Worm (Caenorhabditis elegans): ENCODE measurements around the gene F49C12.6.

DNA sequence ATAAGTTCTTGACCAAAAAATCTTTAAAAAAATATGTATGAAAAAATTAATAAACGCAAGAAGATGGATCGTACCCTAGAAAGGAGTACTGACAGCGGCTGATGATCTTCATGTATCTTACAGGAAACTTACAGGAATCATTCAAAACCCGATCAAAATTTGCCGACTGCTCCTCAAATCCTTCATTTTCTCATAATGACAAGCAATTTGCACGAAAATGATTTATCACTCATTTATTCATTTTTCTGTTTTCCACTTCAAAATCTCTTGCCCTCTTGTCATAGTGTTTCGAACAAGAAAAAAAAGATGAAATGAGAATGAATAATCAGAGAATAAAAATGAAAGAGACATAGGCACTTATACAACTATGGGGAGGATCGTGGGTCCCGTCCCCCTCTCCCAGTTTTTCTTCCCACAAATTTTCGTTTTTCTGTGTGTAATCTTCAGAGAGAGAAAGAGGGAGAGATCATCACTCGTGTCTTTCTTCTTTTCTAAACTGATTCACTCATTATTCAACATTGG is 34.8 kb downstream of the F49C12.6 start, which contains the start of gene nmy-3:
- no peak for TF ChIP-seq unc-62 (GFP tag; optimal IDR thresholded peaks at IDR 0.05)
- no peak for TF ChIP-seq elt-3 (tag; optimal IDR thresholded peaks at IDR 0.05)
- no peak for TF ChIP-seq pha-4 (tag; optimal IDR thresholded peaks at IDR 0.05)
- no peak for TF ChIP-seq lsy-2 (tag; optimal IDR thresholded peaks at IDR 0.05)
- no peak for TF ChIP-seq nhr-76 (tag; optimal IDR thresholded peaks at IDR 0.05)
- no peak for TF ChIP-seq unc-39 (tag; optimal IDR thresholded peaks at IDR 0.05)
- no peak for TF ChIP-seq nhr-2 (tag; optimal IDR thresholded peaks at IDR 0.05)

Measured in whole organism, mixed stage, embryonic.